Worm (Caenorhabditis elegans) whole organism, early embryonic: ENCODE results near the gene srt-68.

Experiments used
- ama-1 ChIP-seq: fragments of 150-350 bp; optimal IDR thresholded peaks from 2 replicates; lab custom pipeline; 2014
- flt-1 ChIP-seq: fragments of 200-800 bp; sonication (Bioruptor generic); IDR thresholded peaks from 2 replicates; pipeline ENCODE4 v1.3.6; 2022; ENCODE audit warnings: missing genetic modification characterization, missing compliant biosample characterization
- hmg-4 ChIP-seq: fragments of 200-800 bp; sonication (Bioruptor generic); optimal IDR thresholded peaks from 2 replicates; lab custom pipeline; 2018; ENCODE audit warnings: mild to moderate bottlenecking, missing genetic modification characterization, missing compliant biosample characterization
- scrt-1 ChIP-seq: fragments of 200-800 bp; sonication (Bioruptor generic); IDR thresholded peaks from 2 replicates; pipeline ENCODE4 v1.3.6; 2022; ENCODE audit warnings: missing genetic modification characterization, missing compliant biosample characterization
- tbx-11 ChIP-seq: fragments of 200-800 bp; sonication (Bioruptor generic); IDR thresholded peaks from 2 replicates; pipeline ENCODE4 v1.3.6; 2022; ENCODE audit warnings: missing genetic modification characterization, missing compliant biosample characterization

- no peak for TF ChIP-seq ama-1 (lab: Kevin White, UChicago)
- TF ChIP-seq tbx-11 (GFP tag; lab: Robert Waterston, UW) = no peak
- TF ChIP-seq flt-1 (GFP tag; lab: Robert Waterston, UW) = no peak
- no peak for TF ChIP-seq hmg-4 (GFP tag; lab: Kevin White, UChicago)
- no peak for TF ChIP-seq scrt-1 (GFP tag; lab: Robert Waterston, UW)
Observed at ce11 chrV:5228513-5228912, 23.4 kb downstream of the srt-68 start.
